Worm (Caenorhabditis elegans) whole organism, mixed stage, embryonic: ENCODE measurements around the gene F59B10.6.

Experiments
- M03D4.4 ChIP-seq: sonication (generic microtip); optimal IDR thresholded peaks from 2 replicates; lab custom pipeline; 2017; ENCODE audit warnings: mild to moderate bottlenecking, missing genetic modification characterization, missing compliant biosample characterization
- bed-3 ChIP-seq: fragments of 200-800 bp; sonication (Bioruptor generic); optimal IDR thresholded peaks from 3 replicates; lab custom pipeline; 2018; ENCODE audit warnings: mild to moderate bottlenecking, missing genetic modification characterization, moderate library complexity, missing compliant biosample characterization
- blmp-1 ChIP-seq: fragments of 150-350 bp; optimal IDR thresholded peaks from 2 replicates; lab custom pipeline; 2014; ENCODE audit warnings: missing biosample characterization, missing genetic modification characterization
- ceh-39 ChIP-seq: fragments of 150-350 bp; optimal IDR thresholded peaks from 2 replicates; lab custom pipeline; 2014; ENCODE audit warnings: missing biosample characterization, missing genetic modification characterization
- ceh-43 ChIP-seq: fragments of 200-800 bp; sonication (Bioruptor generic); optimal IDR thresholded peaks from 2 replicates; lab custom pipeline; 2018; ENCODE audit warnings: mild to moderate bottlenecking, missing genetic modification characterization, moderate library complexity, missing compliant biosample characterization
- ceh-83 ChIP-seq: fragments of 200-800 bp; sonication (Bioruptor generic); optimal IDR thresholded peaks from 2 replicates; lab custom pipeline; 2018; ENCODE audit warnings: mild to moderate bottlenecking, missing genetic modification characterization, missing compliant biosample characterization
- ces-1 ChIP-seq: fragments of 150-350 bp; optimal IDR thresholded peaks from 2 replicates; lab custom pipeline; 2014; ENCODE audit warnings: missing biosample characterization, missing genetic modification reagents, missing genetic modification characterization
- cnd-1 ChIP-seq: fragments of 200-800 bp; sonication (Bioruptor generic); optimal IDR thresholded peaks from 2 replicates; lab custom pipeline; 2018; ENCODE audit warnings: mild to moderate bottlenecking, missing genetic modification characterization, missing compliant biosample characterization
- drap-1 ChIP-seq: fragments of 200-800 bp; sonication (Bioruptor generic); optimal IDR thresholded peaks from 3 replicates; lab custom pipeline; 2018; ENCODE audit warnings: mild to moderate bottlenecking, missing genetic modification characterization, missing compliant biosample characterization
- elt-1 ChIP-seq: sonication (generic microtip); optimal IDR thresholded peaks from 2 replicates; lab custom pipeline; 2017; ENCODE audit warnings: missing genetic modification characterization, mild to moderate bottlenecking, missing compliant biosample characterization, antibody characterized with exemption, moderate library complexity, borderline replicate concordance; ENCODE audit not compliant: insufficient read depth
- elt-3 ChIP-seq: fragments of 150-350 bp; optimal IDR thresholded peaks from 2 replicates; lab custom pipeline; 2014; ENCODE audit warnings: missing biosample characterization, missing genetic modification characterization
- flh-1 ChIP-seq: fragments of 200-800 bp; sonication (Bioruptor generic); optimal IDR thresholded peaks from 2 replicates; lab custom pipeline; 2018; ENCODE audit warnings: mild to moderate bottlenecking, missing genetic modification characterization, moderate library complexity, missing compliant biosample characterization
- ham-2 ChIP-seq: fragments of 200-800 bp; sonication (Bioruptor generic); optimal IDR thresholded peaks from 2 replicates; lab custom pipeline; 2018; ENCODE audit warnings: mild to moderate bottlenecking, missing genetic modification characterization, missing compliant biosample characterization
- hlh-1 ChIP-seq: fragments of 150-350 bp; optimal IDR thresholded peaks from 2 replicates; lab custom pipeline; 2014; ENCODE audit warnings: missing biosample characterization, missing genetic modification reagents, missing genetic modification characterization
- lin-13 ChIP-seq: fragments of 150-350 bp; optimal IDR thresholded peaks from 2 replicates; lab custom pipeline; 2014; ENCODE audit warnings: missing biosample characterization, missing genetic modification characterization
- lin-32 ChIP-seq: fragments of 200-800 bp; sonication (Bioruptor generic); optimal IDR thresholded peaks from 2 replicates; lab custom pipeline; 2018; ENCODE audit warnings: mild to moderate bottlenecking, missing genetic modification characterization, missing compliant biosample characterization
- lsy-2 ChIP-seq: fragments of 150-350 bp; optimal IDR thresholded peaks from 2 replicates; lab custom pipeline; 2014; ENCODE audit warnings: missing biosample characterization, missing genetic modification characterization
- mab-5 ChIP-seq: fragments of 150-350 bp; optimal IDR thresholded peaks from 2 replicates; lab custom pipeline; 2014; ENCODE audit warnings: missing biosample characterization, missing genetic modification characterization
- mep-1 ChIP-seq: fragments of 150-350 bp; optimal IDR thresholded peaks from 2 replicates; lab custom pipeline; 2017; ENCODE audit warnings: missing biosample characterization, missing genetic modification reagents, missing genetic modification characterization, inconsistent platforms
- mls-2 ChIP-seq: sonication (generic microtip); optimal IDR thresholded peaks from 2 replicates; lab custom pipeline; 2016; ENCODE audit warnings: mild to moderate bottlenecking, missing genetic modification characterization, moderate library complexity, missing compliant biosample characterization
- nhr-12 ChIP-seq: fragments of 150-350 bp; optimal IDR thresholded peaks from 2 replicates; lab custom pipeline; 2014; ENCODE audit warnings: missing biosample characterization, missing genetic modification characterization
- nhr-2 ChIP-seq: fragments of 150-350 bp; optimal IDR thresholded peaks from 2 replicates; lab custom pipeline; 2014; ENCODE audit warnings: missing biosample characterization, missing genetic modification characterization
- nhr-237 ChIP-seq: fragments of 150-350 bp; optimal IDR thresholded peaks from 2 replicates; lab custom pipeline; 2014; ENCODE audit warnings: missing biosample characterization, missing genetic modification characterization
- nhr-28 ChIP-seq: fragments of 150-350 bp; optimal IDR thresholded peaks from 2 replicates; lab custom pipeline; 2014; ENCODE audit warnings: missing biosample characterization, missing genetic modification characterization
- nhr-76 ChIP-seq: sonication (generic microtip); optimal IDR thresholded peaks from 2 replicates; lab custom pipeline; 2017; ENCODE audit warnings: missing biosample characterization, missing genetic modification characterization
- pha-4 ChIP-seq: fragments of 150-350 bp; optimal IDR thresholded peaks from 2 replicates; lab custom pipeline; 2018; ENCODE audit warnings: missing biosample characterization, missing genetic modification reagents, missing genetic modification characterization
- sem-2 ChIP-seq: fragments of 200-800 bp; sonication (Bioruptor generic); optimal IDR thresholded peaks from 2 replicates; lab custom pipeline; 2018; ENCODE audit warnings: mild to moderate bottlenecking, missing genetic modification characterization, missing compliant biosample characterization
- snpc-4 ChIP-seq: fragments of 150-350 bp; optimal IDR thresholded peaks from 2 replicates; lab custom pipeline; 2014; ENCODE audit warnings: missing biosample characterization, missing genetic modification characterization
- sptf-1 ChIP-seq: sonication (generic microtip); optimal IDR thresholded peaks from 2 replicates; lab custom pipeline; 2017; ENCODE audit warnings: mild to moderate bottlenecking, missing genetic modification characterization, moderate library complexity, missing compliant biosample characterization
- tbx-8 ChIP-seq: fragments of 200-800 bp; sonication (Bioruptor generic); optimal IDR thresholded peaks from 2 replicates; lab custom pipeline; 2018; ENCODE audit warnings: mild to moderate bottlenecking, missing genetic modification characterization, moderate library complexity, missing compliant biosample characterization
- unc-120 ChIP-seq: sonication (generic microtip); optimal IDR thresholded peaks from 2 replicates; lab custom pipeline; 2017; ENCODE audit warnings: missing genetic modification characterization, missing compliant biosample characterization; ENCODE audit not compliant: poor library complexity, severe bottlenecking
- unc-39 ChIP-seq: fragments of 150-350 bp; optimal IDR thresholded peaks from 2 replicates; lab custom pipeline; 2014; ENCODE audit warnings: missing biosample characterization, missing genetic modification characterization
- unc-62 ChIP-seq: fragments of 150-350 bp; optimal IDR thresholded peaks from 2 replicates; lab custom pipeline; 2014; ENCODE audit warnings: missing biosample characterization, missing genetic modification reagents, missing genetic modification characterization
- zip-8 ChIP-seq: fragments of 150-350 bp; optimal IDR thresholded peaks from 2 replicates; lab custom pipeline; 2014; ENCODE audit warnings: missing biosample characterization, missing genetic modification characterization
- ztf-11 ChIP-seq: fragments of 150-350 bp; optimal IDR thresholded peaks from 2 replicates; lab custom pipeline; 2014; ENCODE audit warnings: missing biosample characterization, missing genetic modification characterization

F59B10.6 gene

DNA sequence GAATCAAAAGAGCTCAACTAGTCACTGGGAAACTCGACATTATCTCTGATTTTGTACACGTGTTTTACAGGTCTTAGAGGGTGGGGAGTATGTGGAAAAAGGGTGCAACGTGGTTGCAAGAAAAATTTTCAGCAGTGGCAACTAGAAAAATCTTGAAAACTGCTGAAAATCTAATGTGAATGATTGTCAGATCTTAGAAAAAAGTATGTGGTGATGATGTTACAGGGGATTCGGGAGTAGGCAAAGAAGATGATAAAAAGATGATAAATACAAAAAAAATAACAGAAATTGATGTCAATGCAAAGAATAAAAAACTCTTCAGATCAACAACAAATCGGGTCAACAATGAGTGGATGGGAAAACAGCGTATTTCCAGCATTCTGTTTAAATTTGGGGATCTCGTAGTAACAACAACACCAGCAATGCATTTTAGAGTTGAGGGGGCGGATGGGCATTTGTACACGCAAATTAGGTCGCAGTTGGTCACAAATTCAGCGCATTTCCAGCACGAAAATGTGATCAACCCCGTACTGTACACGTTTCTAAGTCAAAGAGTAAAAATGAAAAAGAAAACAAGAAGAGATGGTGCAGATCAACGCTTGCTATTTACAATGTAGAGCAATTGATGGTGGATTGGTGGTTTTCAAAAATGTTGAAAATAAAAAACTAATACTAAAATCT is 19.3 kb upstream of the F59B10.6 start:
- TF ChIP-seq hlh-1 (no peak), M03D4.4 (tag; lab: Kevin White, UChicago) (no peak), zip-8 (tag; lab: Kevin White, UChicago) (no peak), sptf-1 (tag; lab: Kevin White, UChicago) (no peak), lin-13 (tag; lab: Kevin White, UChicago) (no peak), ham-2 (no peak), cnd-1 (no peak), nhr-76 (tag; lab: Kevin White, UChicago) (no peak), mls-2 (no peak), unc-39 (tag; lab: Kevin White, UChicago) (no peak)

DNA sequence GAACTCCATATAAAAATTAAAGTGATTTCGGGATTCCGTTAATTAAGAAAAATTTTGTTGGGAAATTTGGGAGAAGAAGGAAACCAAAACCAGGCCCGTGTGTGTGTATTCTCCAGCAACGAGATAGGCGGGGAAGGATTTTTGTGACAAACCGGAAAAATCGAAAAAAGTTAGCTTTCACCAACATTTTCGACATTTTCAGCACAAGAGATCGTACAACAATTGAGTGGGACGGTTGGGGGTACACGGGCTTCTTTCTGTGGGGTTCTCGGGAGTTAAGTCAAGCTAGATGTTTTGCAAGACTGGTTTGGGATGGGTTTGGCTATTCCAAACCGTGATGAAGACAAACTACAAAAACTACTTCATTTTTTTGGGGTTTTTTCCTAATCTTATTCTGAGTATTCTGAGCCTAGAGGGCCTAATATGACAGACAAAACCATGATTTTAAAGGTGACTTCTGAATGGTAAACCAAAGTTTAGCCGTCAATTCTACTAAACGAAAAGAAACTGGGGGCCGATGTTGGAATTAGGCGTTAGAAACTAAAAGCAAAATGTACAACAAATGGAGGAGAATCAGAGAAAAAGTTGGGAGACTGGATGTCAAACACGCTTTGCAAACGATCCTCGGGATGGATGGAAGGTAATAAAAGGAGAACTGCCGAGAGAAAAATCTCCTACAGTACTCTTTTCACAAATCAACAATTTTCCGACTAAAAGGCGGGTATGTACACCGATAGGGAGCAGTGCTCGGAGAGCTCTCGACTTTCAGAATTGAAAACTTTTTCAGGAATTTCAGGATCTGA is 18.6 kb upstream of the F59B10.6 start:
- no peak for TF ChIP-seq blmp-1 (tag; lab: Kevin White, UChicago)
- no peak for TF ChIP-seq pha-4 (tag; lab: Kevin White, UChicago)
- TF ChIP-seq nhr-237 (tag; lab: Kevin White, UChicago) = no peak
- TF ChIP-seq cnd-1 = peak; percentile 29

DNA sequence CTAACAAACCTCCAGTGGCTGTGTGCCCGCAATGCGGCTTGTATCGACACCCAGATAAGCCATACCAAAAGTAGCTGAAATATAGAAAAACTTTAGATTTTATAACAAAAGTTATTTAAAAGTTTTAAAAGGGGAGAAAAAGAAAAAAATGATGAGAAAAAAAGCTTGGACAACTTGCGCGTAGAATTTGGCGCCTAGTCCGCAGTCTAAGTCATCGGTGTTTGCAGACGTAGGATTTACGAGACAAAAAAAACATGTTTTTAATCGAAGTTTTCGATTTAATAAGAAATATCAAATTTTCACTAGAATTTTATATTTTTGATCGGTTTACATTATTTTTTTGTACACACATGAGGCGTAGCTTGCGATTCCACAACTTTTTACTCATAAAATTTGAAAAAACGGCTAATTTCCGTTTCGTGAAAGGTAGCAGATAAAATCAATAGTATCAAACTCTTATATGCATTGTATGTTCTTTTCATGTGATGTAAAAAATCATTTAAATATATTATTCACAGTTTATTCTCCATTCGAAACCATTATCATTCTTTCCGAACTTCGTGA is 17.7 kb upstream of the F59B10.6 start, which contains the start of gene pro-1:
Gene pro-1 (minus strand): TSS at position 74 of the 564 bp plus-strand sequence.
- TF ChIP-seq ham-2 = no peak
- TF ChIP-seq bed-3 (GFP tag; lab: Kevin White, UChicago) = peak; percentile 27
- TF ChIP-seq ztf-11 (tag; lab: Kevin White, UChicago) = peak; percentile 16
- peak; percentile 43 for TF ChIP-seq ceh-83
- TF ChIP-seq M03D4.4 (tag; lab: Kevin White, UChicago) = peak; percentile 45
- peak; percentile 46 for TF ChIP-seq ces-1
- peak; percentile 77 for TF ChIP-seq sptf-1 (tag; lab: Kevin White, UChicago)
- peak; percentile 5 for TF ChIP-seq pha-4 (tag; lab: Kevin White, UChicago)
- TF ChIP-seq lsy-2 (tag; lab: Kevin White, UChicago) = peak; percentile 55
- no peak for TF ChIP-seq blmp-1 (tag; lab: Kevin White, UChicago)
- no peak for TF ChIP-seq nhr-2
- no peak for TF ChIP-seq nhr-12
- no peak for TF ChIP-seq snpc-4 (tag; lab: Kevin White, UChicago)
- TF ChIP-seq ceh-43 (GFP tag; lab: Kevin White, UChicago) = no peak
- TF ChIP-seq drap-1 (GFP tag; lab: Kevin White, UChicago) = no peak
- no peak for TF ChIP-seq lin-32 (GFP tag; lab: Kevin White, UChicago)
- TF ChIP-seq unc-39 (tag; lab: Kevin White, UChicago) = no peak
- TF ChIP-seq mep-1 (tag; lab: Kevin White, UChicago) = peak; percentile 21
- TF ChIP-seq unc-120 (tag; lab: Kevin White, UChicago) = no peak
- no peak for TF ChIP-seq nhr-28 (tag; lab: Kevin White, UChicago)
- TF ChIP-seq hlh-1 = no peak
- no peak for TF ChIP-seq flh-1 (GFP tag; lab: Kevin White, UChicago)
- TF ChIP-seq lin-13 (tag; lab: Kevin White, UChicago) = no peak
- TF ChIP-seq cnd-1 = no peak
- TF ChIP-seq ceh-39 = peak; percentile 57
- TF ChIP-seq tbx-8 (GFP tag; lab: Kevin White, UChicago) = no peak
- TF ChIP-seq elt-1 (tag; lab: Kevin White, UChicago) = no peak
- no peak for TF ChIP-seq mls-2
- no peak for TF ChIP-seq nhr-76 (tag; lab: Kevin White, UChicago)
- TF ChIP-seq unc-62 = peak; percentile 41
- TF ChIP-seq nhr-237 (tag; lab: Kevin White, UChicago) = peak; percentile 52
- TF ChIP-seq elt-3 (tag; lab: Kevin White, UChicago) = no peak
- TF ChIP-seq mab-5 = no peak
- TF ChIP-seq sem-2 (GFP tag; lab: Kevin White, UChicago) = peak; percentile 14
- no peak for TF ChIP-seq zip-8 (tag; lab: Kevin White, UChicago)
